Worm (Caenorhabditis elegans) whole organism, L1 larva: ENCODE measurements around the gene F56D2.5.

ENCODE experiments used
- C34B4.2 ChIP-seq: sonication (generic microtip); optimal IDR thresholded peaks from 2 replicates; lab custom pipeline; 2017; ENCODE audit warnings: mild to moderate bottlenecking, missing genetic modification characterization, missing compliant biosample characterization
- F16B12.6 ChIP-seq: fragments of 150-350 bp; optimal IDR thresholded peaks from 2 replicates; lab custom pipeline; 2014; ENCODE audit warnings: missing biosample characterization, missing genetic modification characterization
- Y116A8C.19 ChIP-seq: sonication (generic microtip); optimal IDR thresholded peaks from 2 replicates; lab custom pipeline; 2016; ENCODE audit warnings: missing compliant biosample characterization, missing genetic modification characterization, borderline replicate concordance
- aly-2 ChIP-seq: fragments of 150-350 bp; optimal IDR thresholded peaks from 2 replicates; lab custom pipeline; 2014; ENCODE audit warnings: missing biosample characterization, missing genetic modification characterization
- ama-1 ChIP-seq: fragments of 150-350 bp; optimal IDR thresholded peaks from 2 replicates; lab custom pipeline; 2014
- blmp-1 ChIP-seq: fragments of 150-350 bp; optimal IDR thresholded peaks from 2 replicates; lab custom pipeline; 2014; ENCODE audit warnings: missing biosample characterization, missing genetic modification characterization
- ceh-88 ChIP-seq: fragments of 200-800 bp; sonication (Bioruptor generic); IDR thresholded peaks from 2 replicates; pipeline ENCODE4 v1.3.6; 2022; ENCODE audit warnings: missing genetic modification characterization, missing compliant biosample characterization
- ces-1 ChIP-seq: fragments of 150-350 bp; optimal IDR thresholded peaks from 2 replicates; lab custom pipeline; 2014; ENCODE audit warnings: missing biosample characterization, missing genetic modification reagents, missing genetic modification characterization
- dsc-1 ChIP-seq: sonication (generic microtip); optimal IDR thresholded peaks from 2 replicates; lab custom pipeline; 2016; ENCODE audit warnings: mild to moderate bottlenecking, missing genetic modification characterization, missing compliant biosample characterization
- efl-1 ChIP-seq, 4 experiments: fragments of 150-350 bp; optimal IDR thresholded peaks in 3 of 4; peaks in 1 of 4; 1 replicate in 1 of 4; 2 replicates in 3 of 4; lab custom pipeline; 2014; ENCODE audit warnings: missing biosample characterization in 2 of 4, missing genetic modification characterization in 2 of 4, missing genetic modification reagents in 2 of 4
- efl-3 ChIP-seq: fragments of 200-800 bp; sonication (Bioruptor generic); optimal IDR thresholded peaks from 2 replicates; lab custom pipeline; 2018; ENCODE audit warnings: mild to moderate bottlenecking, missing genetic modification characterization, missing compliant biosample characterization
- egl-13 ChIP-seq: sonication (generic microtip); optimal IDR thresholded peaks from 2 replicates; lab custom pipeline; 2016; ENCODE audit warnings: missing genotype, missing genetic modification reagents, missing genetic modification characterization, missing compliant biosample characterization
- elt-2 ChIP-seq: sonication (generic microtip); optimal IDR thresholded peaks from 2 replicates; lab custom pipeline; 2016; ENCODE audit warnings: missing genetic modification characterization, mild to moderate bottlenecking, inconsistent platforms, missing compliant biosample characterization, missing genetic modification reagents
- elt-3 ChIP-seq, 6 experiments: fragments of 150-350 bp in 1 of 6; sonication (generic microtip); optimal IDR thresholded peaks; 2 replicates each; lab custom pipeline; 2017 to 2018; ENCODE audit warnings: missing biosample characterization in 6 of 6, missing genetic modification characterization in 6 of 6, inconsistent platforms in 1 of 6
- ets-5 ChIP-seq: fragments of 200-800 bp; sonication (Bioruptor generic); IDR thresholded peaks from 2 replicates; pipeline ENCODE4 v1.3.6; 2022; ENCODE audit warnings: missing genetic modification characterization, missing compliant biosample characterization
- fkh-4 ChIP-seq: sonication (generic microtip); optimal IDR thresholded peaks from 2 replicates; lab custom pipeline; 2016; ENCODE audit warnings: missing compliant biosample characterization, missing genetic modification characterization, borderline replicate concordance
- fkh-8 ChIP-seq: sonication (generic microtip); optimal IDR thresholded peaks from 2 replicates; lab custom pipeline; 2016; ENCODE audit warnings: mild to moderate bottlenecking, missing genetic modification characterization, missing compliant biosample characterization
- fos-1 ChIP-seq: fragments of 150-350 bp; optimal IDR thresholded peaks from 2 replicates; lab custom pipeline; 2014; ENCODE audit warnings: missing biosample characterization, missing genetic modification characterization
- lin-13 ChIP-seq: fragments of 150-350 bp; optimal IDR thresholded peaks from 2 replicates; lab custom pipeline; 2014; ENCODE audit warnings: missing biosample characterization, missing genetic modification reagents, missing genetic modification characterization
- lin-14 ChIP-seq: fragments of 200-800 bp; sonication (Bioruptor generic); optimal IDR thresholded peaks from 2 replicates; lab custom pipeline; 2018; ENCODE audit warnings: mild to moderate bottlenecking, missing genetic modification characterization, moderate library complexity, missing compliant biosample characterization
- lin-35 ChIP-seq, 2 experiments: fragments of 150-350 bp; optimal IDR thresholded peaks; 2 replicates each; lab custom pipeline; 2014; ENCODE audit warnings: missing biosample characterization in 2 of 2, missing genetic modification characterization in 2 of 2, missing genetic modification reagents in 2 of 2
- mab-9 ChIP-seq: fragments of 200-800 bp; sonication (Bioruptor generic); IDR thresholded peaks from 2 replicates; pipeline ENCODE4 v1.3.6; 2022; ENCODE audit warnings: missing genetic modification reagents, missing genetic modification characterization, missing compliant biosample characterization
- nhr-11 ChIP-seq: fragments of 150-350 bp; optimal IDR thresholded peaks from 2 replicates; lab custom pipeline; 2014; ENCODE audit warnings: missing biosample characterization, missing genetic modification characterization
- nhr-19 ChIP-seq: fragments of 200-800 bp; sonication (Bioruptor generic); conservative IDR thresholded peaks from 2 replicates; pipeline ENCODE4 v1.3.6; 2022; ENCODE audit warnings: missing genetic modification characterization, missing compliant biosample characterization
- nhr-20 ChIP-seq: sonication (generic microtip); optimal IDR thresholded peaks from 2 replicates; lab custom pipeline; 2016; ENCODE audit warnings: mild to moderate bottlenecking, missing genetic modification characterization, missing compliant biosample characterization
- nhr-237 ChIP-seq: fragments of 150-350 bp; optimal IDR thresholded peaks from 2 replicates; lab custom pipeline; 2014; ENCODE audit warnings: missing biosample characterization, missing genetic modification characterization
- nhr-47 ChIP-seq: sonication (generic microtip); optimal IDR thresholded peaks from 2 replicates; lab custom pipeline; 2016; ENCODE audit warnings: mild to moderate bottlenecking, missing genetic modification characterization, moderate library complexity, missing compliant biosample characterization
- nhr-84 ChIP-seq: sonication (generic microtip); optimal IDR thresholded peaks from 2 replicates; lab custom pipeline; 2017; ENCODE audit warnings: missing biosample characterization, missing genetic modification characterization
- nhr-85 ChIP-seq: sonication (generic microtip); peaks from one replicate; lab custom pipeline; 2016; ENCODE audit warnings: missing genetic modification characterization, inconsistent platforms, missing compliant biosample characterization
- nhr-90 ChIP-seq: sonication (generic microtip); optimal IDR thresholded peaks from 2 replicates; lab custom pipeline; 2016; ENCODE audit warnings: mild to moderate bottlenecking, missing genetic modification characterization, missing compliant biosample characterization; ENCODE audit not compliant: poor library complexity
- pag-3 ChIP-seq: sonication (generic microtip); optimal IDR thresholded peaks from 2 replicates; lab custom pipeline; 2017; ENCODE audit warnings: missing genetic modification characterization, mild to moderate bottlenecking, missing compliant biosample characterization, antibody characterized with exemption, borderline replicate concordance; ENCODE audit not compliant: insufficient read depth
- pax-3 ChIP-seq: fragments of 200-800 bp; sonication (Bioruptor generic); optimal IDR thresholded peaks from 2 replicates; lab custom pipeline; 2018; ENCODE audit warnings: mild to moderate bottlenecking, missing genetic modification characterization, moderate library complexity, missing compliant biosample characterization
- pqm-1 ChIP-seq: sonication (generic microtip); optimal IDR thresholded peaks from 3 replicates; lab custom pipeline; 2017; ENCODE audit warnings: missing biosample characterization, missing genetic modification characterization
- skn-1 ChIP-seq: fragments of 150-350 bp; optimal IDR thresholded peaks from 2 replicates; lab custom pipeline; 2014; ENCODE audit warnings: missing biosample characterization, missing genetic modification characterization
- snu-23 ChIP-seq: sonication (generic microtip); optimal IDR thresholded peaks from 2 replicates; lab custom pipeline; 2016; ENCODE audit warnings: missing genetic modification characterization, missing compliant biosample characterization
- sptf-1 ChIP-seq: fragments of 150-350 bp; optimal IDR thresholded peaks from 2 replicates; lab custom pipeline; 2014; ENCODE audit warnings: missing biosample characterization, missing genetic modification characterization
- tbx-2 ChIP-seq: sonication (generic microtip); optimal IDR thresholded peaks from 2 replicates; lab custom pipeline; 2016; ENCODE audit warnings: missing genetic modification characterization, missing compliant biosample characterization
- unc-130 ChIP-seq: fragments of 150-350 bp; optimal IDR thresholded peaks from 2 replicates; lab custom pipeline; 2017; ENCODE audit warnings: missing biosample characterization, missing genetic modification characterization, inconsistent platforms
- unc-30 ChIP-seq: sonication (generic microtip); optimal IDR thresholded peaks from 2 replicates; lab custom pipeline; 2017; ENCODE audit warnings: missing biosample characterization, missing genetic modification characterization
- unc-62 ChIP-seq: fragments of 150-350 bp; optimal IDR thresholded peaks from 2 replicates; lab custom pipeline; 2014; ENCODE audit warnings: missing biosample characterization, missing genetic modification reagents, missing genetic modification characterization
- unc-98 ChIP-seq: fragments of 200-800 bp; sonication (Bioruptor generic); IDR thresholded peaks from 2 replicates; pipeline ENCODE4 v1.3.6; 2022; ENCODE audit warnings: missing genetic modification characterization, missing compliant biosample characterization
- xbp-1 ChIP-seq: sonication (generic microtip); optimal IDR thresholded peaks from 2 replicates; lab custom pipeline; 2016; ENCODE audit warnings: missing genetic modification characterization, missing compliant biosample characterization
- zag-1 ChIP-seq: fragments of 150-350 bp; optimal IDR thresholded peaks from 2 replicates; lab custom pipeline; 2014; ENCODE audit warnings: missing biosample characterization, missing genetic modification characterization
- ztf-11 ChIP-seq, 2 experiments: sonication (generic microtip); optimal IDR thresholded peaks; 2 replicates each; lab custom pipeline; 2016 to 2017; ENCODE audit warnings: missing genetic modification characterization in 2 of 2, missing biosample characterization in 1 of 2, missing compliant biosample characterization in 1 of 2
- ztf-4 ChIP-seq: fragments of 150-350 bp; optimal IDR thresholded peaks from 2 replicates; lab custom pipeline; 2014; ENCODE audit warnings: missing biosample characterization, missing genetic modification characterization

The F56D2.5 gene

ce11 chrIII:5585711-5586110 is 4.5 kb upstream of the F56D2.5 start:
- TF ChIP-seq ama-1 (lab: Kevin White, UChicago) = no peak
- no peak for TF ChIP-seq efl-1 (optimal IDR thresholded peaks at IDR 0.05; lab: Kevin White, UChicago)
- TF ChIP-seq efl-1 (GFP tag; optimal IDR thresholded peaks at IDR 0.05 in 1 of 2; lab: Kevin White, UChicago) = peak in 1 of 2 experiments; percentile 82

DNA sequence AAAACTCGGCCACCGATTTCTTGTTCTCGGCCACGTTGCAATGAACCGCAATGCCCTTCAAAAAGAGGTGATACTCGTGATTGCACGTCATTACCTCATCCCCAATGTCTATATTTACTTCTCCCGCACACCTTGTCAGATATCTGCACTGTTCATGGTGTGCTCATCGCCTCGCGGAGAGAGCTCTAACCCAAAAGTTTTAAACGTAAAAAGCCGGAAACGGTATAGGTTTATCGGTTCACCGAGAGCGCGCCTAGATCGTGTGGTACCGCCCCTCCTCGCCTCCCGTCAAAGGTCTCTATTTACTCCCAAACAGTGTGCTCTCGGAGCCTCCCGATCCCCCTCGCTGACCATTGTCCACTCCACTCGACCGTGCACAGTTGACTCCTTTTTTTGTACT is 3.4 kb upstream of the F56D2.5 start, which contains the start of gene F56D2.3:
Gene F56D2.3, plus strand, starts transcription at position 301 of the 400 bp plus-strand sequence.
- TF ChIP-seq Y116A8C.19 (tag; lab: Kevin White, UChicago) (no peak), nhr-90 (no peak), ceh-88 (GFP tag; lab: Robert Waterston, UW) (no peak), fkh-4 (no peak), egl-13 (tag; lab: Kevin White, UChicago) (no peak), xbp-1 (tag; lab: Kevin White, UChicago) (no peak), unc-30 (no peak), zag-1 (tag; lab: Kevin White, UChicago) (no peak), ztf-4 (tag; lab: Kevin White, UChicago) (no peak)
- TF ChIP-seq, all 84 proteins: peak for 0

- no peak for TF ChIP-seq elt-3 (tag; optimal IDR thresholded peaks at IDR 0.05; lab: Kevin White, UChicago)
- TF ChIP-seq fkh-8 = peak; percentile 57
- peak; percentile 25 for TF ChIP-seq dsc-1 (tag; lab: Kevin White, UChicago)
- no peak for TF ChIP-seq blmp-1
- no peak for TF ChIP-seq nhr-84 (tag; lab: Kevin White, UChicago)
- no peak for TF ChIP-seq ets-5 (GFP tag; lab: Robert Waterston, UW)
- TF ChIP-seq, all 84 proteins: peak for 2
Measured at ce11 chrIII:5582766-5583165, 1.5 kb upstream of the F56D2.5 start, which contains the start of the genes F56D2.8 and uev-2. F56D2.8 (minus strand) TSS chrIII:5582866. uev-2 (plus strand) TSS chrIII:5583125.

ce11 chrIII:5573694-5574093 is 7.5 kb downstream of the F56D2.5 start, which contains the start of gene molo-1:
molo-1 (plus strand) TSS chrIII:5573994.
- no peak for TF ChIP-seq elt-3 (tag; optimal IDR thresholded peaks at IDR 0.05; lab: Kevin White, UChicago)
- no peak for TF ChIP-seq lin-13 (GFP tag; lab: Kevin White, UChicago)
- TF ChIP-seq unc-130 (tag; lab: Kevin White, UChicago) = no peak
- no peak for TF ChIP-seq ztf-11 (tag; optimal IDR thresholded peaks at IDR 0.05; lab: Kevin White, UChicago)
- no peak for TF ChIP-seq pqm-1 (tag; lab: Kevin White, UChicago)
- TF ChIP-seq aly-2 (tag; lab: Kevin White, UChicago) = no peak
- TF ChIP-seq unc-62 (GFP tag; lab: Kevin White, UChicago) = no peak
- no peak for TF ChIP-seq nhr-20 (tag; lab: Kevin White, UChicago)
- no peak for TF ChIP-seq tbx-2 (tag; lab: Kevin White, UChicago)
- no peak for TF ChIP-seq nhr-85 (tag; lab: Kevin White, UChicago)
- no peak for TF ChIP-seq ces-1 (GFP tag; lab: Kevin White, UChicago)
- TF ChIP-seq F16B12.6 (tag; lab: Kevin White, UChicago) = no peak
- TF ChIP-seq skn-1 = no peak
- no peak for TF ChIP-seq pag-3
- TF ChIP-seq elt-2 (tag; lab: Kevin White, UChicago) = no peak
- TF ChIP-seq nhr-11 = no peak
- no peak for TF ChIP-seq efl-1 (optimal IDR thresholded peaks at IDR 0.05; lab: Kevin White, UChicago)
- TF ChIP-seq efl-1 (GFP tag; optimal IDR thresholded peaks at IDR 0.05 in 1 of 2; lab: Kevin White, UChicago) = no peak
- TF ChIP-seq unc-98 (GFP tag; lab: Robert Waterston, UW) = no peak

- TF ChIP-seq lin-13 (GFP tag; lab: Kevin White, UChicago) (no peak), lin-35 (GFP tag; optimal IDR thresholded peaks at IDR 0.05; lab: Kevin White, UChicago) (no peak), fkh-8 (no peak), nhr-237 (tag; lab: Kevin White, UChicago) (no peak), nhr-47 (no peak), pax-3 (tag; lab: Kevin White, UChicago) (no peak), xbp-1 (tag; lab: Kevin White, UChicago) (no peak), snu-23 (no peak), unc-30 (no peak), C34B4.2 (tag; lab: Kevin White, UChicago) (no peak), nhr-19 (GFP tag; lab: Robert Waterston, UW) (no peak), efl-1 (optimal IDR thresholded peaks at IDR 0.05; lab: Kevin White, UChicago) (no peak), efl-1 (GFP tag; optimal IDR thresholded peaks at IDR 0.05 in 1 of 2; lab: Kevin White, UChicago) (peak in 1 of 2 experiments; percentile 20), efl-3 (GFP tag; lab: Kevin White, UChicago) (no peak), lin-14 (peak; percentile 65), mab-9 (GFP tag; lab: Robert Waterston, UW) (no peak), elt-3 (tag; optimal IDR thresholded peaks at IDR 0.05; lab: Kevin White, UChicago) (no peak), skn-1 (peak; percentile 9), fos-1 (tag; lab: Kevin White, UChicago) (no peak), sptf-1 (tag; lab: Kevin White, UChicago) (no peak)
Measured at ce11 chrIII:5572806-5573205, 8.4 kb downstream of the F56D2.5 start.
